Worm (Caenorhabditis elegans): ENCODE results near the gene F16G10.5.

F16G10.5 gene

ce11 chrII:2354476-2354875, 12.6 kb upstream of the F16G10.5 start, which contains the start of gene F43C11.2:
F43C11.2 (plus strand) TSS chrII:2354776.
- TF ChIP-seq unc-62 (GFP tag; optimal IDR thresholded peaks at IDR 0.05), result no peak

DNA sequence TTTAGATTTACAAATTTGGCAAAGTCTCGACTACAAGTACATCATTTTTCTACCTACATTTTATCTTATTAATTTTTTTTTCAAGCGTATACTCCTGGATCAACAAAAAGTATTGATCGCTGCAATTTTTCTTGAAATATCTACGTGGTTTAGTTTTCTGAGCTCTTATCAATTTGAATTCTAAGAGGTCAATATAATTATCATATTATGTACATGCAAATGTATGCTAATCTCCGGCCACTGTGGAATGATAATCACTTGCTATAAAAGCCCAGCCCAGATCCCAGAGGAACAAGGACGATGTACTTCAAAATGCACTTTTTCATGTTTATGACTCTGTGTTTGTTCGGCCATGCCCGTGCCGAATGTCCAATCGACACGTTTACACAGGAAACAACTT, 10.3 kb upstream of the F16G10.5 start, which contains the start of gene F43C11.1:
Gene F43C11.1 (plus strand): TSS at position 301 of the 400 bp plus-strand sequence.
- TF ChIP-seq unc-62 (GFP tag; optimal IDR thresholded peaks at IDR 0.05), result no peak

- TF ChIP-seq unc-62 (GFP tag; optimal IDR thresholded peaks at IDR 0.05), result no peak
Measured at ce11 chrII:2359965-2360364, 7.2 kb upstream of the F16G10.5 start, which contains the start of gene F43C11.16. F43C11.16 (minus strand) TSS chrII:2360065.

- no peak for TF ChIP-seq unc-62 (GFP tag; optimal IDR thresholded peaks at IDR 0.05)
Measured at ce11 chrII:2363673-2364072, 3.4 kb upstream of the F16G10.5 start, which contains the start of gene F43C11.11. F43C11.11 (minus strand) TSS chrII:2363773.

DNA sequence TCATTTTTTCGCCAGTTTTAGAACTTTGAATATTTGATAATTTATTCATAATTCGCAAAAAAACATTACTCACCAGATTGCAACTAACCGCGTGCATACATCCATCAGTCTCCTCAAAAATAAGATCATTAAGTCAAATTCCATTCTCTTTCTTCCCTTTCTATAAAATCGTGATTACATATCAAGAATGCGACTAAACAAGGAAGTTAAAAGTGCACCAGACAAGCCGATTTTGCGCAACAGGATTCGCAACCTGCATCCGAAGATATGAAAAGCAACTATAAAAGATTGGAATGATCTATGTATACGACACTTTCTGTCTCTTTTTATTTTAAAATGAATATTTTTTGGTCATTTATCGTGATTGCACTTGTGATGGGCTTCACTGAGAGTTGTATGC, 1.8 kb downstream of the F16G10.5 start, which contains the start of gene hpo-25:
Gene hpo-25 (plus strand): TSS at position 301 of the 400 bp plus-strand sequence.
- no peak for TF ChIP-seq unc-62 (GFP tag; optimal IDR thresholded peaks at IDR 0.05)

DNA sequence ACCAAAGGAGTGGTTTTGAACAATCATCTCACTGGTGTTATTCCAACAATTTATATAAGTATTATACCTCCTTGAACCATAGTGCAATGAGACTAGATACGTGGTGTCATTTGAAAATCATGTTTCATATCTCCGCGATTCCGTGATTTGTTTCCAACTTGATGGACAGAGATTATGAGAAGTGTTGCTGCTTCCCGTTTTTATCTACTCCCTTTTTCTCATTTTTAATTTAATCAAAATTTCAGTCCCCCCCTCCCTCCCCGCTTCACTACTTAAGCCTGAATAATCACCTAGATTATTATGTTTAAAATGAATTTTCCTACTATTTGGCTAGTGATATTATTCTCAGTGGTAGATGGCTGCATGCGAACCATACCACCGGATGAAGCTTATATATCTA, 5.0 kb downstream of the F16G10.5 start, which contains the start of gene F16G10.3:
Gene F16G10.3 (plus strand): TSS at position 301 of the 400 bp plus-strand sequence.
- TF ChIP-seq unc-62 (GFP tag; optimal IDR thresholded peaks at IDR 0.05), result no peak

DNA sequence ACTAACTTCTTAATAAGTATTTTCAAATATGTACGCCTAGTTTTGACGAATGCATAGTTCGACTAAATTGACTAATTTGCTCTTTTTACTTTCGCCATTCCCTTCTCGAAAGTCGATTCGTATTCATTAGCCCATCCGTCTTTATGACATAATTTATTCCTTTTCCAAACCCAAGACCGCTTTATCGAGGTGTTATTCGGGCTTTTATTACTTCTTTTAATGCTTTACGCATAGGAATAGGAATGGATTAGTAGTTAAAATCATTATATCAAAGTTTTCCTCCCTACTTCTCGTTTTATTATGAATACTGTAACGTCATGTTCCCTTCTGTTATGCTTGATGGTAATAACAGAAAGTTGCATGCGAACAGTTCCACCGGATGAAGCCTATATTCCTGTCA, 7.9 kb downstream of the F16G10.5 start, which contains the start of gene F16G10.2:
Gene F16G10.2 (plus strand): TSS at position 301 of the 400 bp plus-strand sequence.
- no peak for TF ChIP-seq unc-62 (GFP tag; optimal IDR thresholded peaks at IDR 0.05)

- no peak for TF ChIP-seq unc-62 (GFP tag; optimal IDR thresholded peaks at IDR 0.05)
Measured at ce11 chrII:2377751-2378150, 10.6 kb downstream of the F16G10.5 start, which contains the start of gene F16G10.6. F16G10.6 (minus strand) TSS chrII:2377851.

ce11 chrII:2378465-2379009, 11.4 kb downstream of the F16G10.5 start:
- TF ChIP-seq unc-62 (GFP tag; optimal IDR thresholded peaks at IDR 0.05), result no peak

- TF ChIP-seq unc-62 (GFP tag; optimal IDR thresholded peaks at IDR 0.05), result no peak
Measured at ce11 chrII:2379673-2380072, 12.6 kb downstream of the F16G10.5 start.

DNA sequence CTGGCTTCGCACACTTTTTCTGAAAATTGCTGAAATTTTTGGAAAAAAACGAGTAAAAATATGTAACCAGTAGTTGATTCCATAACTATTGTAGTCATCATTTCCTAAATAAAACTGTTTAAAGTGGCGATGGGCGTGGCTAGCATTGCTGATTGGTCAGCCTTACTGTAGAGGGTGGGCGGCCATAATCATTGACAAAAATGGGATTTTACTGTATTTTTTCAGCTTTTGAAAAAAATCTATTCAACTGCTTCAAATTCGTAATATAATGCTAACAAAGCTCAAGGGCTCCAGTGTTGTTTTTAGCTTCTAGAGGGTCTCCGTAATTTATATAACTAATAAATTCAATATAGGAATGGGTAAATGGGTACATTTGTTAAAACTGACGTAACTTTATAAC, 13.1 kb downstream of the F16G10.5 start, which contains the start of gene F16G10.7:
Gene F16G10.7 (minus strand): TSS at position 101 of the 400 bp plus-strand sequence.
- TF ChIP-seq unc-62 (GFP tag; optimal IDR thresholded peaks at IDR 0.05), result no peak

DNA sequence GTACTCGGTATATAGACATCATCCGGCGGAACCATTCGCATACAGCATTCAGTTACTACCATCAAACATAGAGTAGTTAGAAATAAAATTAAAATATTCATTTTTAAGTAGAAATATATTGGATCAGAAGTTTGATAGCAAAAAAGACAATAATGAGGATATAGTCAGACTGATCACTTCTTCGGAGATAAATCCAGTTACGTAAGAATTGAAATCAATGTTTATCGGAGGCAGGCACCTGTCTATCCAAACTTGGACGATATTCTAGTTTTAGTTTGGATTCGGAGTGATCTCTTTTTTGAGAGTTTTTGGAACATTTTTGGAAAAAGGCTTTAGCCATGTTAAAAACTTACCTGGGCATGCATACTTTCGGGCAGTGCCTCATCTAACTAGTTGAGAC, 16.2 kb downstream of the F16G10.5 start, which contains the start of gene F16G10.8:
Gene F16G10.8 (minus strand): TSS at position 101 of the 400 bp plus-strand sequence.
- no peak for TF ChIP-seq unc-62 (GFP tag; optimal IDR thresholded peaks at IDR 0.05)

DNA sequence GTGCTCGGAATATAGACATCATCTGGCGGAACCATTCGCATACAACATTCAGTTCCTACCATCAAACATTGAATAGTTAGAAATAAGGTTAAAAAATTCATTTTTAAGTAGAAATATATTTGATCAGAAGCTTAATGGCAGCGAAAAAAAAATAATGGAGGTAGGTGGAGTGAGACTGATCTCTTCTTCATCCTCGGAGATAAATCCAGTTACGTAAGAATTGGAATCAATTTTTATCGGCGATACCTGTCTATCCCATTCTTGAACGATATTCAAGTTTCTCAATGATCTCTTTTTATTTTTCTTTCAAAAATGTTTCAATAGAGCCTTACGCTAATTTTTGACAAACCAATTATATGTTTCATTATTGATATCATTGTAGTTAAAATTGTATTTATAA, 18.4 kb downstream of the F16G10.5 start, which contains the start of gene F16G10.9:
Gene F16G10.9 (minus strand): TSS at position 101 of the 400 bp plus-strand sequence.
- no peak for TF ChIP-seq unc-62 (GFP tag; optimal IDR thresholded peaks at IDR 0.05)

ce11 chrII:2390884-2391283, 23.8 kb downstream of the F16G10.5 start, which contains the start of gene F16G10.10:
F16G10.10 (minus strand) TSS chrII:2390984.
- TF ChIP-seq unc-62 (GFP tag; optimal IDR thresholded peaks at IDR 0.05), result no peak

- TF ChIP-seq unc-62 (GFP tag; optimal IDR thresholded peaks at IDR 0.05), result no peak
Measured at ce11 chrII:2393821-2394220, 26.7 kb downstream of the F16G10.5 start, which contains the start of gene F16G10.11. F16G10.11 (minus strand) TSS chrII:2393921.

- TF ChIP-seq unc-62 (GFP tag; optimal IDR thresholded peaks at IDR 0.05), result no peak
Measured at ce11 chrII:2395864-2396263, 28.7 kb downstream of the F16G10.5 start, which contains the start of gene F16G10.13. F16G10.13 (minus strand) TSS chrII:2395964.

- no peak for TF ChIP-seq unc-62 (GFP tag; optimal IDR thresholded peaks at IDR 0.05)
Measured at ce11 chrII:2398884-2399283, 31.8 kb downstream of the F16G10.5 start, which contains the start of gene F16G10.14. F16G10.14 (minus strand) TSS chrII:2398984.

Data from whole organism, dauer.